Fruit fly (Drosophila melanogaster) whole organism, embryonic: ENCODE results near the gene bun.
A peak's percentile ranks its signal among the peaks of the same experiment; 100 is the strongest.

Source experiments
- CG11247 ChIP-seq: fragments of 200-800 bp; sonication (Bioruptor generic); IDR thresholded peaks from 2 replicates; pipeline ENCODE4 v1.3.6; 2022; ENCODE audit warnings: missing biosample characterization, missing genetic modification characterization
- CG12744 ChIP-seq: fragments of 200-800 bp; sonication (Bioruptor generic); optimal IDR thresholded peaks from 2 replicates; lab custom pipeline; 2016; ENCODE audit warnings: missing biosample characterization, missing genetic modification characterization
- CG15479 ChIP-seq: fragments of 200-800 bp; sonication (Bioruptor generic); optimal IDR thresholded peaks from 3 replicates; lab custom pipeline; 2019; ENCODE audit warnings: missing biosample characterization, mild to moderate bottlenecking, missing genetic modification characterization, moderate library complexity
- CG4328 ChIP-seq: fragments of 200-800 bp; sonication (Bioruptor generic); optimal IDR thresholded peaks from 3 replicates; lab custom pipeline; 2017; ENCODE audit warnings: missing biosample characterization, missing genetic modification reagents, missing genetic modification characterization
- CG8388 ChIP-seq: fragments of 200-800 bp; sonication (Bioruptor generic); optimal IDR thresholded peaks from 2 replicates; lab custom pipeline; 2019; ENCODE audit warnings: missing biosample characterization, mild to moderate bottlenecking, missing genetic modification characterization, moderate library complexity
- CTCF ChIP-seq: fragments of 200-800 bp; sonication (Bioruptor generic); optimal IDR thresholded peaks from 2 replicates; lab custom pipeline; 2017; ENCODE audit warnings: missing biosample characterization, mild to moderate bottlenecking, missing genetic modification characterization, moderate library complexity
- Rfx ChIP-seq: fragments of 200-800 bp; sonication (Bioruptor generic); IDR thresholded peaks from 2 replicates; pipeline ENCODE4 v1.3.6; 2022; ENCODE audit warnings: missing biosample characterization, missing genetic modification characterization
- Xbp1 ChIP-seq: fragments of 200-800 bp; sonication (Bioruptor generic); optimal IDR thresholded peaks from 3 replicates; lab custom pipeline; 2016; ENCODE audit warnings: missing biosample characterization, mild to moderate bottlenecking, missing genetic modification characterization
- danr ChIP-seq: fragments of 200-800 bp; sonication (Bioruptor generic); IDR thresholded peaks from 2 replicates; pipeline ENCODE4 v1.3.6; 2022; ENCODE audit warnings: missing biosample characterization, missing genetic modification characterization
- h ChIP-seq: fragments of >200 bp; optimal IDR thresholded peaks from 2 replicates; lab custom pipeline; 2017
- odd ChIP-seq: fragments of 200-800 bp; sonication (Bioruptor generic); optimal IDR thresholded peaks from 2 replicates; lab custom pipeline; 2017; ENCODE audit warnings: missing biosample characterization, mild to moderate bottlenecking, missing genetic modification characterization
- sens ChIP-seq: fragments of 200-800 bp; sonication (Bioruptor generic); peaks from one replicate; lab custom pipeline; 2016; ENCODE audit warnings: missing biosample characterization, missing genetic modification characterization
- slbo ChIP-seq: fragments of 200-800 bp; sonication (Bioruptor generic); IDR thresholded peaks from 2 replicates; pipeline ENCODE4 v1.3.6; 2022; ENCODE audit warnings: missing biosample characterization, missing genetic modification characterization
- ttk ChIP-seq: fragments of 200-800 bp; sonication (Bioruptor generic); IDR thresholded peaks from 2 replicates; pipeline ENCODE4 v2.1.2; 2022; ENCODE audit warnings: missing biosample characterization, missing genetic modification characterization

DNA sequence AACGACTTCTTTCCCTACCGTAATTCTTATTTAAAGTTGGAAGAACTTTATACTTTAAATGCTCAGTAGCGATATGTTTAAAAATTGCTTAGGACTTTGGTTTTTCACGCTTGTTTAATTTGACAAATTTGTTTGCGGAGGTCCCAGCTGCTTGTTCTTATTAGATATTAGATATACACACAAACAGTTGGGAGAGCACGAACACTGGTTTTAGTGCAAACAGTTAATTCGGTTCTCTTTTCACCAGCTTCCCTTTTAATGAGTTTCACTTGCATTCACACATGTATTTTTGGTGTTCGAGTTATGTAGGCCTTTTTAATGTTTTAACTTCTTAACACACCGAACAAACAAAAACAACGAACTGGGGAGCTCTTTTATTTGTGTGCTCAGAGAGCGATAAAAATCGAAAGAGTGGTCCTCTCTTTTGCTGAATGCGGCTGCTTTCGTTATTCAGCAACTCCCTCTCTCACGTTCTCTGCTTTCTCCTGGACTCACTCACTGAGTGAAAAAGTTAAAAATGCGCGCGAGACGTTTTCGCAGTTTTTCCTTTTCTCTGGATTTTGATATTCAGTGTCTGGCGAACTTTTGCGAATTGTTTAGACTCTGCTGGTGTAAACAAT lies 63.6 kb downstream of the bun start:
- TF ChIP-seq CG4328 (GFP tag; lab: Kevin White, UChicago) (no peak), odd (GFP tag; lab: Kevin White, UChicago) (no peak), CG15479 (GFP tag; lab: Kevin White, UChicago) (no peak), ttk (GFP tag; lab: Robert Waterston, UW) (no peak), Xbp1 (GFP tag; lab: Kevin White, UChicago) (no peak), danr (no peak), sens (peak; percentile 66), CG8388 (GFP tag; lab: Kevin White, UChicago) (no peak), Rfx (GFP tag; lab: Robert Waterston, UW) (no peak), slbo (GFP tag; lab: Robert Waterston, UW) (no peak), h (lab: Kevin White, UChicago) (no peak), CTCF (no peak), CG11247 (GFP tag; lab: Robert Waterston, UW) (peak; percentile 19; the same call in 1 of the 2 replicates), CG12744 (GFP tag; lab: Kevin White, UChicago) (no peak)
